Worm (Caenorhabditis elegans) whole organism, L2 larva: Measurements from ENCODE around the gene K01G5.10.

Source experiments
- R02D3.7 ChIP-seq: fragments of 150-350 bp; optimal IDR thresholded peaks from 2 replicates; lab custom pipeline; 2014; ENCODE audit warnings: missing biosample characterization, missing genetic modification characterization
- elt-1 ChIP-seq: fragments of 150-350 bp; optimal IDR thresholded peaks from 2 replicates; lab custom pipeline; 2014; ENCODE audit warnings: missing biosample characterization, missing genetic modification characterization
- fos-1 ChIP-seq: fragments of 150-350 bp; optimal IDR thresholded peaks from 2 replicates; lab custom pipeline; 2014; ENCODE audit warnings: missing biosample characterization, missing genetic modification characterization
- lin-13 ChIP-seq: fragments of 150-350 bp; optimal IDR thresholded peaks from 2 replicates; lab custom pipeline; 2014; ENCODE audit warnings: missing biosample characterization, missing genetic modification reagents, missing genetic modification characterization
- lsy-2 ChIP-seq, 2 experiments: fragments of 150-350 bp in 1 of 2; sonication (generic microtip) in 1 of 2; optimal IDR thresholded peaks; 2 replicates each; lab custom pipeline; 2014 to 2017; ENCODE audit warnings: missing biosample characterization in 2 of 2, missing genetic modification characterization in 2 of 2
- mdl-1 ChIP-seq, 2 experiments: fragments of 150-350 bp in 1 of 2; sonication (generic microtip) in 1 of 2; optimal IDR thresholded peaks; 2 replicates each; lab custom pipeline; 2017; ENCODE audit warnings: missing biosample characterization in 2 of 2, missing genetic modification characterization in 2 of 2
- nhr-11 ChIP-seq: fragments of 150-350 bp; optimal IDR thresholded peaks from 2 replicates; lab custom pipeline; 2014; ENCODE audit warnings: missing biosample characterization, missing genetic modification characterization
- nhr-237 ChIP-seq: fragments of 150-350 bp; optimal IDR thresholded peaks from 2 replicates; lab custom pipeline; 2014; ENCODE audit warnings: missing biosample characterization, missing genetic modification characterization
- nhr-25 ChIP-seq: fragments of 150-350 bp; sonication (generic microtip); optimal IDR thresholded peaks from 3 replicates; lab custom pipeline; 2014; ENCODE audit warnings: missing biosample characterization, missing genetic modification characterization
- peb-1 ChIP-seq: fragments of 150-350 bp; optimal IDR thresholded peaks from 2 replicates; lab custom pipeline; 2014; ENCODE audit warnings: missing biosample characterization, missing genetic modification characterization
- snpc-4 ChIP-seq: fragments of 150-350 bp; optimal IDR thresholded peaks from 2 replicates; lab custom pipeline; 2014; ENCODE audit warnings: missing biosample characterization, missing genetic modification characterization

DNA sequence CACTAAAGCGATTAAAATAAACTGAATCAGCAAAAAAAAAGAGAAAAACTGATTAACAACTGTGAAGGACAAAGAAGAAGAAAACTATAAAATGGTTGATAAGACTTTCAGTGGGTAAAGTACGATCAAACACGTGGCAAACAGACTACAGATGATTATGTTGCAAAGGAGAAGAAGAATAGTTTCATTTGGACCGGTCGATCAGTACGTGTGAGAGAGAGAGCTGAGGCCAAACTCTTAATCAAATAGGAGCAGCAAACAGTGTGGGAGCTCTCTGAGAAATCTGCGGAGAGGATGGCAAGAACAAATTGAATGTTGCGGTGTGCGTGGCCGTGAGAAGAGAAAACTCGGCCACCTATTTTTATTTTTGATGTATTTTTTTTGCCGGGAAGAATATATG is 39.3 kb downstream of the K01G5.10 start:
- TF ChIP-seq nhr-11 (tag; lab: Kevin White, UChicago) (no peak), R02D3.7 (no peak), snpc-4 (tag; lab: Kevin White, UChicago) (no peak), mdl-1 (tag; optimal IDR thresholded peaks at IDR 0.05; lab: Kevin White, UChicago) (no peak), peb-1 (tag; lab: Kevin White, UChicago) (no peak), nhr-25 (tag; lab: Kevin White, UChicago) (peak; percentile 58), fos-1 (peak; percentile 61), lsy-2 (tag; optimal IDR thresholded peaks at IDR 0.05; lab: Kevin White, UChicago) (no peak), lin-13 (peak; percentile 5), nhr-237 (tag; lab: Kevin White, UChicago) (no peak), elt-1 (no peak)
